Fruit fly (Drosophila melanogaster): ENCODE measurements around the gene CG31381.

DNA sequence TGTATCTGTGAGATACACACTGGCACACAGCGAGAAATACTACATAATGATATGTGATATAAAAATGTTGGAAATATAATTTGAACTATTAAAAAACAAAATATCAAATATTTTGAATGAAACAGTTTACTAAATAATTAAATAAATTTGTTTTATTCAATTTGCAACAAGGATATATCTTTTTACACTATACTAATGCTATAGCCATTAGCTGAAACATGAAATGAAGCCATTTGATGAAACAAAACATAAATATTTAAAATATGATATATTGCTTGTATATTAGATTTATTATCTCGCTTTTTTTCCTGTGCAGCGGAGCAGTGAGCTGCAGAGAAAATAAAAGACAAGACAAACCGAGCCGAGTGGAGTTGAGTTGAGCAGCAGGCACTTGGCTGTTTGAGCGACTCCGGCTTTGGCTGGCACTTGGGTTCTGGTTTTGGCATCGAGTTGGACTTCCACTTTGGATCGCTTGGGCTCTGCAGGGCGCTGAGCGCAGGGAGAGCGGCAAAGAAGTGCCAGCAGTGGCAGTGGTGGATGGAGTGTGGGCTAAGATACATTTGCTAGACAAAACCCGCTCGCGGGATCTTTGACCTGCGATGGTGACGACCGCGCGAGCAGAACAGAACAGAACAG lies 16.6 kb downstream of the CG31381 start:
- TF ChIP-seq EcR (GFP tag; optimal IDR thresholded peaks at IDR 0.05) (peak in 1 of 2 experiments; percentile 86), CG8478 (optimal IDR thresholded peaks at IDR 0.05) (no peak), psq (optimal IDR thresholded peaks at IDR 0.05) (no peak), Dll (optimal IDR thresholded peaks at IDR 0.05) (no peak)
